Worm (Caenorhabditis elegans) whole organism, late embryonic: ENCODE results near the gene grld-1.
A peak's percentile ranks its signal among the peaks of the same experiment; 100 is the strongest.

ENCODE experiments used
- C08G9.2 ChIP-seq: sonication (generic microtip); optimal IDR thresholded peaks from 2 replicates; lab custom pipeline; 2016; ENCODE audit warnings: mild to moderate bottlenecking, missing genetic modification characterization, moderate library complexity, missing compliant biosample characterization
- C38D4.7 ChIP-seq: fragments of 200-800 bp; sonication (Bioruptor generic); optimal IDR thresholded peaks from 2 replicates; lab custom pipeline; 2018; ENCODE audit warnings: mild to moderate bottlenecking, missing genetic modification characterization, moderate library complexity, missing compliant biosample characterization
- F13H6.1 ChIP-seq: sonication (generic microtip); optimal IDR thresholded peaks from 2 replicates; lab custom pipeline; 2016; ENCODE audit warnings: missing genetic modification characterization, missing compliant biosample characterization
- ahr-1 ChIP-seq: sonication (generic microtip); optimal IDR thresholded peaks from 2 replicates; lab custom pipeline; 2016; ENCODE audit warnings: missing genetic modification characterization, missing compliant biosample characterization
- ama-1 ChIP-seq: fragments of 150-350 bp; optimal IDR thresholded peaks from 2 replicates; lab custom pipeline; 2014
- ceh-14 ChIP-seq: sonication (generic microtip); optimal IDR thresholded peaks from 2 replicates; lab custom pipeline; 2016; ENCODE audit warnings: missing genotype, missing genetic modification characterization, missing compliant biosample characterization
- ceh-19 ChIP-seq: fragments of 200-800 bp; sonication (Bioruptor generic); optimal IDR thresholded peaks from 2 replicates; lab custom pipeline; 2018; ENCODE audit warnings: mild to moderate bottlenecking, missing genetic modification characterization, missing compliant biosample characterization
- ceh-2 ChIP-seq: sonication (generic microtip); optimal IDR thresholded peaks from 2 replicates; lab custom pipeline; 2016; ENCODE audit warnings: missing genotype, missing genetic modification characterization, missing compliant biosample characterization
- ceh-24 ChIP-seq: sonication (generic microtip); optimal IDR thresholded peaks from 2 replicates; lab custom pipeline; 2016; ENCODE audit warnings: mild to moderate bottlenecking, missing genetic modification characterization, missing compliant biosample characterization
- ceh-31 ChIP-seq: sonication (generic microtip); optimal IDR thresholded peaks from 2 replicates; lab custom pipeline; 2016; ENCODE audit warnings: missing genetic modification characterization, missing compliant biosample characterization
- ceh-48 ChIP-seq: sonication (generic microtip); optimal IDR thresholded peaks from 2 replicates; lab custom pipeline; 2016; ENCODE audit warnings: missing genetic modification characterization, inconsistent platforms, missing compliant biosample characterization
- ceh-6 ChIP-seq: fragments of 200-800 bp; sonication (Bioruptor generic); optimal IDR thresholded peaks from 2 replicates; lab custom pipeline; 2018; ENCODE audit warnings: mild to moderate bottlenecking, missing genetic modification characterization, missing compliant biosample characterization
- ceh-9 ChIP-seq: sonication (generic microtip); optimal IDR thresholded peaks from 2 replicates; lab custom pipeline; 2016; ENCODE audit warnings: mild to moderate bottlenecking, missing genetic modification characterization, inconsistent platforms, missing compliant biosample characterization
- che-1 ChIP-seq: sonication (generic microtip); optimal IDR thresholded peaks from 2 replicates; lab custom pipeline; 2016; ENCODE audit warnings: mild to moderate bottlenecking, missing genetic modification characterization, missing compliant biosample characterization
- dmd-4 ChIP-seq: sonication (generic microtip); optimal IDR thresholded peaks from 2 replicates; lab custom pipeline; 2016; ENCODE audit warnings: borderline replicate concordance, missing genetic modification characterization, missing compliant biosample characterization
- dve-1 ChIP-seq: sonication (generic microtip); optimal IDR thresholded peaks from 2 replicates; lab custom pipeline; 2017; ENCODE audit warnings: antibody characterized with exemption, mild to moderate bottlenecking, missing genetic modification characterization, missing compliant biosample characterization
- elt-2 ChIP-seq: sonication (generic microtip); optimal IDR thresholded peaks from 2 replicates; lab custom pipeline; 2016; ENCODE audit warnings: missing genetic modification reagents, missing genetic modification characterization, missing compliant biosample characterization
- elt-4 ChIP-seq: sonication (generic microtip); optimal IDR thresholded peaks from 2 replicates; lab custom pipeline; 2016; ENCODE audit warnings: missing genetic modification characterization, missing compliant biosample characterization
- ets-4 ChIP-seq: sonication (generic microtip); optimal IDR thresholded peaks from 2 replicates; lab custom pipeline; 2016; ENCODE audit warnings: missing genetic modification characterization, missing compliant biosample characterization
- eyg-1 ChIP-seq: sonication (generic microtip); optimal IDR thresholded peaks from 2 replicates; lab custom pipeline; 2016; ENCODE audit warnings: missing genotype, missing genetic modification characterization, missing compliant biosample characterization
- fkh-10 ChIP-seq: fragments of 150-350 bp; optimal IDR thresholded peaks from 2 replicates; lab custom pipeline; 2014; ENCODE audit warnings: missing biosample characterization, missing genetic modification reagents, missing genetic modification characterization
- fkh-6 ChIP-seq: sonication (generic microtip); optimal IDR thresholded peaks from 2 replicates; lab custom pipeline; 2016; ENCODE audit warnings: missing genetic modification characterization, missing compliant biosample characterization
- hlh-13 ChIP-seq: fragments of 200-800 bp; sonication (Bioruptor generic); optimal IDR thresholded peaks from 2 replicates; lab custom pipeline; 2018; ENCODE audit warnings: mild to moderate bottlenecking, missing genetic modification characterization, missing compliant biosample characterization
- hlh-15 ChIP-seq: sonication (generic microtip); optimal IDR thresholded peaks from 2 replicates; lab custom pipeline; 2016; ENCODE audit warnings: missing genetic modification characterization, missing compliant biosample characterization
- hlh-30 ChIP-seq: sonication (generic microtip); optimal IDR thresholded peaks from 2 replicates; lab custom pipeline; 2017; ENCODE audit warnings: antibody characterized with exemption, missing genetic modification characterization, missing compliant biosample characterization; ENCODE audit not compliant: insufficient read depth
- hlh-8 ChIP-seq: sonication (generic microtip); optimal IDR thresholded peaks from 2 replicates; lab custom pipeline; 2016; ENCODE audit warnings: missing genotype, missing genetic modification characterization, missing compliant biosample characterization
- lin-11 ChIP-seq: fragments of 200-800 bp; sonication (Bioruptor generic); optimal IDR thresholded peaks from 2 replicates; lab custom pipeline; 2018; ENCODE audit warnings: mild to moderate bottlenecking, missing genetic modification characterization, missing compliant biosample characterization
- madf-2 ChIP-seq: sonication (generic microtip); optimal IDR thresholded peaks from 2 replicates; lab custom pipeline; 2017; ENCODE audit warnings: missing genetic modification characterization, missing compliant biosample characterization
- mec-3 ChIP-seq: sonication (generic microtip); optimal IDR thresholded peaks from 2 replicates; lab custom pipeline; 2016; ENCODE audit warnings: borderline replicate concordance, missing genetic modification characterization, missing compliant biosample characterization
- nfya-1 ChIP-seq: sonication (generic microtip); optimal IDR thresholded peaks from 2 replicates; lab custom pipeline; 2017; ENCODE audit warnings: missing genetic modification characterization, mild to moderate bottlenecking, missing compliant biosample characterization, antibody characterized with exemption, moderate library complexity
- nhr-11 ChIP-seq: fragments of 150-350 bp; optimal IDR thresholded peaks from 2 replicates; lab custom pipeline; 2014; ENCODE audit warnings: missing biosample characterization, missing genetic modification characterization
- nhr-232 ChIP-seq: sonication (generic microtip); optimal IDR thresholded peaks from 2 replicates; lab custom pipeline; 2016; ENCODE audit warnings: missing genetic modification characterization, missing compliant biosample characterization
- npax-4 ChIP-seq: sonication (generic microtip); optimal IDR thresholded peaks from 2 replicates; lab custom pipeline; 2016; ENCODE audit warnings: missing genetic modification characterization, missing compliant biosample characterization
- odd-2 ChIP-seq: sonication (generic microtip); optimal IDR thresholded peaks from 2 replicates; lab custom pipeline; 2017; ENCODE audit warnings: antibody characterized with exemption, mild to moderate bottlenecking, missing genetic modification characterization, missing compliant biosample characterization
- pag-3 ChIP-seq: sonication (generic microtip); optimal IDR thresholded peaks from 2 replicates; lab custom pipeline; 2016; ENCODE audit warnings: missing compliant biosample characterization, missing genetic modification characterization, borderline replicate concordance
- pat-9 ChIP-seq: fragments of 200-800 bp; sonication (Bioruptor generic); optimal IDR thresholded peaks from 2 replicates; lab custom pipeline; 2018; ENCODE audit warnings: mild to moderate bottlenecking, missing genetic modification characterization, moderate library complexity, missing compliant biosample characterization
- pax-1 ChIP-seq: fragments of 150-350 bp; optimal IDR thresholded peaks from 2 replicates; lab custom pipeline; 2014; ENCODE audit warnings: missing biosample characterization, missing genetic modification characterization
- pha-2 ChIP-seq: sonication (generic microtip); optimal IDR thresholded peaks from 2 replicates; lab custom pipeline; 2017; ENCODE audit warnings: mild to moderate bottlenecking, missing genetic modification characterization, missing compliant biosample characterization
- pha-4 ChIP-seq: fragments of 150-350 bp; optimal IDR thresholded peaks from 2 replicates; lab custom pipeline; 2018; ENCODE audit warnings: missing biosample characterization, missing genetic modification reagents, missing genetic modification characterization
- pqm-1 ChIP-seq: sonication (generic microtip); optimal IDR thresholded peaks from 2 replicates; lab custom pipeline; 2016; ENCODE audit warnings: missing genetic modification characterization, missing compliant biosample characterization
- pros-1 ChIP-seq: fragments of 150-350 bp; optimal IDR thresholded peaks from 2 replicates; lab custom pipeline; 2014; ENCODE audit warnings: missing biosample characterization, missing genetic modification reagents, missing genetic modification characterization
- ref-2 ChIP-seq: sonication (generic microtip); optimal IDR thresholded peaks from 2 replicates; lab custom pipeline; 2016; ENCODE audit warnings: missing genetic modification characterization, missing compliant biosample characterization
- rnt-1 ChIP-seq: sonication (generic microtip); optimal IDR thresholded peaks from 2 replicates; lab custom pipeline; 2016; ENCODE audit warnings: missing genetic modification characterization, missing compliant biosample characterization
- sox-2 ChIP-seq: fragments of 200-800 bp; sonication (Bioruptor generic); IDR thresholded peaks from 2 replicates; pipeline ENCODE4 v1.3.6; 2022; ENCODE audit warnings: missing genetic modification reagents, missing genetic modification characterization, missing compliant biosample characterization
- sox-4 ChIP-seq: sonication (generic microtip); optimal IDR thresholded peaks from 2 replicates; lab custom pipeline; 2017; ENCODE audit warnings: mild to moderate bottlenecking, missing genetic modification characterization, inconsistent platforms, missing compliant biosample characterization
- tbx-2 ChIP-seq: sonication (generic microtip); optimal IDR thresholded peaks from 2 replicates; lab custom pipeline; 2016; ENCODE audit warnings: missing genetic modification characterization, missing compliant biosample characterization
- tbx-7 ChIP-seq: sonication (generic microtip); optimal IDR thresholded peaks from 2 replicates; lab custom pipeline; 2016; ENCODE audit warnings: missing genotype, missing genetic modification characterization, missing compliant biosample characterization
- unc-3 ChIP-seq, 2 experiments: fragments of 200-800 bp in 1 of 2; sonication (Bioruptor generic) in 1 of 2; sonication (generic microtip) in 1 of 2; conservative IDR thresholded peaks in 1 of 2; optimal IDR thresholded peaks in 1 of 2; 2 replicates each; pipeline versions ENCODE4 v1.3.6 to Lab custom; 2016 to 2022; ENCODE audit warnings: missing compliant biosample characterization in 2 of 2, missing genetic modification characterization in 2 of 2, missing genetic modification reagents in 1 of 2
- unc-55 ChIP-seq: sonication (generic microtip); optimal IDR thresholded peaks from 2 replicates; lab custom pipeline; 2017; ENCODE audit warnings: missing biosample characterization, missing genetic modification reagents, missing genetic modification characterization
- unc-86 ChIP-seq: sonication (generic microtip); optimal IDR thresholded peaks from 2 replicates; lab custom pipeline; 2016; ENCODE audit warnings: missing genetic modification characterization, missing compliant biosample characterization
- zip-5 ChIP-seq: sonication (generic microtip); optimal IDR thresholded peaks from 2 replicates; lab custom pipeline; 2016; ENCODE audit warnings: missing genetic modification characterization, missing compliant biosample characterization
- ztf-16 ChIP-seq: sonication (generic microtip); optimal IDR thresholded peaks from 2 replicates; lab custom pipeline; 2017; ENCODE audit warnings: missing genetic modification characterization, missing compliant biosample characterization

Gene grld-1

DNA sequence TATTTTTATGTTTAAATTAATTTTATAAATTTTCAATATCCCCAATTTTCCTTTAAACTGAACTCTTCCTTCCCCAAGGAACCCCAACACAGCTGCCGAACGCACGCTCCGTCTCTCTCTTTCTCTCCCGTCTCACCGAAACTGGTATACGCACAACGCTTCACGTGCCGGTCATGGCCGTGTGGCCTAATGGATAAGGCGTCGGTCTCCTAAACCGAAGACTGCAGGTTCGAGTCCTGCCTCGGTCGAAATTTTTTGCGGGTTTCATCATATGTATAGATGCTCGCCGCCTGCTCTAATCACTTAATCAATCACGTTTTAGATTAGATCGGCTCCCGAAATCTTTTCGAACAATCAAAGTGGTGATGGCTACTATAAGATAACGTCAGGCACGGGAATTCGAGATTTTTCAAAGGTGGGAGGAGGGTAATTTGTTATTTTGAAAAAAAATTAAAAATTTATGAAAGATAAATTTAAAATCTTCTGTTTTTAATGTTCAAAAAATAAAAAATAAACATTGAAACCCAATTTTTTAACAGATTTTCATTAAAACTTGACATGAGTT lies 18.2 kb upstream of the grld-1 start:
- TF ChIP-seq ama-1 (no peak), sox-4 (tag; lab: Kevin White, UChicago) (peak; percentile 92), nhr-232 (tag; lab: Kevin White, UChicago) (peak; percentile 92), unc-86 (peak; percentile 90), pat-9 (peak; percentile 95), pax-1 (tag; lab: Kevin White, UChicago) (no peak), pha-2 (peak; percentile 93), ceh-14 (tag; lab: Kevin White, UChicago) (peak; percentile 59), zip-5 (tag; lab: Kevin White, UChicago) (peak; percentile 75), nhr-11 (no peak), tbx-7 (tag; lab: Kevin White, UChicago) (peak; percentile 40), fkh-6 (tag; lab: Kevin White, UChicago) (peak; percentile 90), ets-4 (tag; lab: Kevin White, UChicago) (no peak), ceh-24 (tag; lab: Kevin White, UChicago) (peak; percentile 74), che-1 (tag; lab: Kevin White, UChicago) (peak; percentile 94), mec-3 (tag; lab: Kevin White, UChicago) (peak; percentile 72), ceh-2 (tag; lab: Kevin White, UChicago) (peak; percentile 73), hlh-30 (tag; lab: Kevin White, UChicago) (peak; percentile 90), pha-4 (tag; lab: Kevin White, UChicago) (no peak), pag-3 (tag; lab: Kevin White, UChicago) (peak; percentile 14), ceh-6 (GFP tag; lab: Kevin White, UChicago) (peak; percentile 94), unc-55 (GFP tag; lab: Kevin White, UChicago) (peak; percentile 23), ceh-9 (tag; lab: Kevin White, UChicago) (peak; percentile 72), madf-2 (tag; lab: Kevin White, UChicago) (peak; percentile 88), ref-2 (tag; lab: Kevin White, UChicago) (peak; percentile 89), C08G9.2 (tag; lab: Kevin White, UChicago) (peak; percentile 81), unc-3 (GFP tag; conservative IDR thresholded peaks at IDR 0.05; lab: Robert Waterston, UW) (peak; percentile 83), unc-3 (tag; optimal IDR thresholded peaks at IDR 0.05; lab: Kevin White, UChicago) (peak; percentile 92), dmd-4 (peak; percentile 85), ztf-16 (tag; lab: Kevin White, UChicago) (peak; percentile 90), lin-11 (peak; percentile 90), ceh-48 (tag; lab: Kevin White, UChicago) (peak; percentile 87), elt-2 (tag; lab: Kevin White, UChicago) (peak; percentile 96), sox-2 (GFP tag; lab: Robert Waterston, UW) (peak; percentile 88), hlh-8 (tag; lab: Kevin White, UChicago) (peak; percentile 53), fkh-10 (GFP tag; lab: Kevin White, UChicago) (no peak), C38D4.7 (peak; percentile 88), rnt-1 (tag; lab: Kevin White, UChicago) (peak; percentile 92), odd-2 (peak; percentile 68), pros-1 (peak; percentile 7), elt-4 (tag; lab: Kevin White, UChicago) (no peak), hlh-13 (GFP tag; lab: Kevin White, UChicago) (peak; percentile 79), ahr-1 (peak; percentile 80), F13H6.1 (tag; lab: Kevin White, UChicago) (peak; percentile 75), eyg-1 (tag; lab: Kevin White, UChicago) (peak; percentile 95), tbx-2 (tag; lab: Kevin White, UChicago) (peak; percentile 92), nfya-1 (tag; lab: Kevin White, UChicago) (peak; percentile 72), hlh-15 (peak; percentile 84), dve-1 (tag; lab: Kevin White, UChicago) (peak; percentile 71), pqm-1 (peak; percentile 16), npax-4 (tag; lab: Kevin White, UChicago) (peak; percentile 68), ceh-19 (peak; percentile 93), ceh-31 (peak; percentile 80)
